Worm (Caenorhabditis elegans) whole organism, L1 larva: ENCODE data around the gene dex-1.
A peak's percentile ranks its signal among the peaks of the same experiment; 100 is the strongest.

Experiments used
- C16A3.4 ChIP-seq: fragments of 150-350 bp; optimal IDR thresholded peaks from 2 replicates; lab custom pipeline; 2014; ENCODE audit warnings: missing biosample characterization, missing genetic modification characterization
- F16B12.6 ChIP-seq: fragments of 150-350 bp; optimal IDR thresholded peaks from 2 replicates; lab custom pipeline; 2014; ENCODE audit warnings: missing biosample characterization, missing genetic modification characterization
- alr-1 ChIP-seq: fragments of 200-800 bp; sonication (Bioruptor generic); optimal IDR thresholded peaks from 2 replicates; lab custom pipeline; 2018; ENCODE audit warnings: borderline replicate concordance, mild to moderate bottlenecking, missing genetic modification characterization, missing compliant biosample characterization
- aly-2 ChIP-seq: fragments of 150-350 bp; optimal IDR thresholded peaks from 2 replicates; lab custom pipeline; 2014; ENCODE audit warnings: missing biosample characterization, missing genetic modification characterization
- ama-1 ChIP-seq: fragments of 150-350 bp; optimal IDR thresholded peaks from 2 replicates; lab custom pipeline; 2014
- ceh-63 ChIP-seq: fragments of 200-800 bp; sonication (Bioruptor generic); optimal IDR thresholded peaks from 2 replicates; lab custom pipeline; 2018; ENCODE audit warnings: mild to moderate bottlenecking, missing genetic modification characterization, missing compliant biosample characterization
- ceh-8 ChIP-seq: fragments of 200-800 bp; sonication (Bioruptor generic); optimal IDR thresholded peaks from 2 replicates; lab custom pipeline; 2018; ENCODE audit warnings: mild to moderate bottlenecking, missing genetic modification characterization, moderate library complexity, missing compliant biosample characterization
- ceh-82 ChIP-seq, 3 experiments: fragments of 150-350 bp in 1 of 3; sonication (generic microtip) in 2 of 3; optimal IDR thresholded peaks; 2 replicates each; lab custom pipeline; 2014 to 2017; ENCODE audit warnings: missing biosample characterization in 3 of 3, missing genetic modification characterization in 3 of 3
- ceh-88 ChIP-seq: fragments of 200-800 bp; sonication (Bioruptor generic); IDR thresholded peaks from 2 replicates; pipeline ENCODE4 v1.3.6; 2022; ENCODE audit warnings: missing genetic modification characterization, missing compliant biosample characterization
- ces-1 ChIP-seq: fragments of 150-350 bp; optimal IDR thresholded peaks from 2 replicates; lab custom pipeline; 2014; ENCODE audit warnings: missing biosample characterization, missing genetic modification reagents, missing genetic modification characterization
- dpl-1 ChIP-seq, 3 experiments: fragments of 150-350 bp in 2 of 3; sonication (generic microtip) in 1 of 3; optimal IDR thresholded peaks; 2 replicates each; lab custom pipeline; 2014 to 2017; ENCODE audit warnings: missing biosample characterization in 3 of 3, missing genetic modification characterization in 3 of 3, missing genetic modification reagents in 3 of 3
- efl-1 ChIP-seq, 4 experiments: fragments of 150-350 bp; optimal IDR thresholded peaks in 3 of 4; peaks in 1 of 4; 1 replicate in 1 of 4; 2 replicates in 3 of 4; lab custom pipeline; 2014; ENCODE audit warnings: missing biosample characterization in 2 of 4, missing genetic modification characterization in 2 of 4, missing genetic modification reagents in 2 of 4
- egl-13 ChIP-seq: sonication (generic microtip); optimal IDR thresholded peaks from 2 replicates; lab custom pipeline; 2016; ENCODE audit warnings: missing genotype, missing genetic modification reagents, missing genetic modification characterization, missing compliant biosample characterization
- elt-3 ChIP-seq, 6 experiments: fragments of 150-350 bp in 1 of 6; sonication (generic microtip); optimal IDR thresholded peaks; 2 replicates each; lab custom pipeline; 2017 to 2018; ENCODE audit warnings: missing biosample characterization in 6 of 6, missing genetic modification characterization in 6 of 6, inconsistent platforms in 1 of 6
- fkh-4 ChIP-seq: sonication (generic microtip); optimal IDR thresholded peaks from 2 replicates; lab custom pipeline; 2016; ENCODE audit warnings: missing compliant biosample characterization, missing genetic modification characterization, borderline replicate concordance
- fkh-8 ChIP-seq: sonication (generic microtip); optimal IDR thresholded peaks from 2 replicates; lab custom pipeline; 2016; ENCODE audit warnings: mild to moderate bottlenecking, missing genetic modification characterization, missing compliant biosample characterization
- irx-1 ChIP-seq: sonication (generic microtip); optimal IDR thresholded peaks from 2 replicates; lab custom pipeline; 2016; ENCODE audit warnings: missing genetic modification characterization, missing compliant biosample characterization
- isw-1 ChIP-seq: fragments of 200-800 bp; sonication (Bioruptor generic); IDR thresholded peaks from 2 replicates; pipeline ENCODE4 v1.3.6; 2022; ENCODE audit warnings: missing genetic modification characterization, missing compliant biosample characterization
- jun-1 ChIP-seq: fragments of 150-350 bp; optimal IDR thresholded peaks from 2 replicates; lab custom pipeline; 2014; ENCODE audit warnings: missing biosample characterization, missing genetic modification reagents, missing genetic modification characterization
- lin-13 ChIP-seq: fragments of 150-350 bp; optimal IDR thresholded peaks from 2 replicates; lab custom pipeline; 2014; ENCODE audit warnings: missing biosample characterization, missing genetic modification reagents, missing genetic modification characterization
- lin-14 ChIP-seq: fragments of 200-800 bp; sonication (Bioruptor generic); optimal IDR thresholded peaks from 2 replicates; lab custom pipeline; 2018; ENCODE audit warnings: mild to moderate bottlenecking, missing genetic modification characterization, moderate library complexity, missing compliant biosample characterization
- lin-35 ChIP-seq, 2 experiments: fragments of 150-350 bp; optimal IDR thresholded peaks; 2 replicates each; lab custom pipeline; 2014; ENCODE audit warnings: missing biosample characterization in 2 of 2, missing genetic modification characterization in 2 of 2, missing genetic modification reagents in 2 of 2
- lin-39 ChIP-seq: fragments of 150-350 bp; optimal IDR thresholded peaks from 2 replicates; lab custom pipeline; 2014; ENCODE audit warnings: missing biosample characterization, missing genetic modification reagents, missing genetic modification characterization
- lir-3 ChIP-seq: sonication (generic microtip); optimal IDR thresholded peaks from 2 replicates; lab custom pipeline; 2016; ENCODE audit warnings: mild to moderate bottlenecking, missing genetic modification characterization, moderate library complexity, missing compliant biosample characterization; ENCODE audit not compliant: poor library complexity
- mab-9 ChIP-seq: fragments of 200-800 bp; sonication (Bioruptor generic); IDR thresholded peaks from 2 replicates; pipeline ENCODE4 v1.3.6; 2022; ENCODE audit warnings: missing genetic modification reagents, missing genetic modification characterization, missing compliant biosample characterization
- mdl-1 ChIP-seq, 2 experiments: fragments of 150-350 bp; optimal IDR thresholded peaks; 2 replicates each; lab custom pipeline; 2014 to 2017; ENCODE audit warnings: missing biosample characterization in 2 of 2, missing genetic modification characterization in 2 of 2, inconsistent platforms in 1 of 2
- mep-1 ChIP-seq: fragments of 150-350 bp; optimal IDR thresholded peaks from 2 replicates; lab custom pipeline; 2014; ENCODE audit warnings: missing biosample characterization, missing genetic modification characterization
- nhr-12 ChIP-seq: sonication (generic microtip); optimal IDR thresholded peaks from 2 replicates; lab custom pipeline; 2017; ENCODE audit warnings: missing biosample characterization, missing genetic modification characterization
- nhr-237 ChIP-seq: fragments of 150-350 bp; optimal IDR thresholded peaks from 2 replicates; lab custom pipeline; 2014; ENCODE audit warnings: missing biosample characterization, missing genetic modification characterization
- nhr-28 ChIP-seq: fragments of 150-350 bp; optimal IDR thresholded peaks from 2 replicates; lab custom pipeline; 2014; ENCODE audit warnings: missing biosample characterization, missing genetic modification characterization
- nhr-77 ChIP-seq: fragments of 150-350 bp; optimal IDR thresholded peaks from 2 replicates; lab custom pipeline; 2014; ENCODE audit warnings: missing biosample characterization, missing genetic modification characterization
- nhr-84 ChIP-seq: sonication (generic microtip); optimal IDR thresholded peaks from 2 replicates; lab custom pipeline; 2017; ENCODE audit warnings: missing biosample characterization, missing genetic modification characterization
- nhr-85 ChIP-seq: sonication (generic microtip); peaks from one replicate; lab custom pipeline; 2016; ENCODE audit warnings: missing genetic modification characterization, inconsistent platforms, missing compliant biosample characterization
- nhr-90 ChIP-seq: sonication (generic microtip); optimal IDR thresholded peaks from 2 replicates; lab custom pipeline; 2016; ENCODE audit warnings: mild to moderate bottlenecking, missing genetic modification characterization, missing compliant biosample characterization; ENCODE audit not compliant: poor library complexity
- pax-3 ChIP-seq: fragments of 200-800 bp; sonication (Bioruptor generic); optimal IDR thresholded peaks from 2 replicates; lab custom pipeline; 2018; ENCODE audit warnings: mild to moderate bottlenecking, missing genetic modification characterization, moderate library complexity, missing compliant biosample characterization
- rnt-1 ChIP-seq: sonication (generic microtip); optimal IDR thresholded peaks from 2 replicates; lab custom pipeline; 2016; ENCODE audit warnings: mild to moderate bottlenecking, missing genetic modification characterization, moderate library complexity, missing compliant biosample characterization
- skn-1 ChIP-seq: fragments of 150-350 bp; optimal IDR thresholded peaks from 2 replicates; lab custom pipeline; 2014; ENCODE audit warnings: missing biosample characterization, missing genetic modification characterization
- snpc-4 ChIP-seq: fragments of 150-350 bp; optimal IDR thresholded peaks from 2 replicates; lab custom pipeline; 2014; ENCODE audit warnings: missing biosample characterization, missing genetic modification characterization
- snu-23 ChIP-seq: sonication (generic microtip); optimal IDR thresholded peaks from 2 replicates; lab custom pipeline; 2016; ENCODE audit warnings: missing genetic modification characterization, missing compliant biosample characterization
- sox-4 ChIP-seq: sonication (generic microtip); optimal IDR thresholded peaks from 2 replicates; lab custom pipeline; 2016; ENCODE audit warnings: missing genetic modification characterization, missing compliant biosample characterization
- sptf-1 ChIP-seq: fragments of 150-350 bp; optimal IDR thresholded peaks from 2 replicates; lab custom pipeline; 2014; ENCODE audit warnings: missing biosample characterization, missing genetic modification characterization
- sup-37 ChIP-seq: fragments of 200-800 bp; sonication (Bioruptor generic); optimal IDR thresholded peaks from 2 replicates; lab custom pipeline; 2018; ENCODE audit warnings: mild to moderate bottlenecking, missing genetic modification characterization, missing compliant biosample characterization
- unc-130 ChIP-seq: fragments of 150-350 bp; optimal IDR thresholded peaks from 2 replicates; lab custom pipeline; 2017; ENCODE audit warnings: missing biosample characterization, missing genetic modification characterization, inconsistent platforms
- unc-30 ChIP-seq: sonication (generic microtip); optimal IDR thresholded peaks from 2 replicates; lab custom pipeline; 2017; ENCODE audit warnings: missing biosample characterization, missing genetic modification characterization
- unc-62 ChIP-seq: fragments of 150-350 bp; optimal IDR thresholded peaks from 2 replicates; lab custom pipeline; 2014; ENCODE audit warnings: missing biosample characterization, missing genetic modification reagents, missing genetic modification characterization
- vab-15 ChIP-seq: sonication (generic microtip); optimal IDR thresholded peaks from 2 replicates; lab custom pipeline; 2017; ENCODE audit warnings: missing genotype, mild to moderate bottlenecking, missing genetic modification characterization, missing compliant biosample characterization
- zip-4 ChIP-seq: fragments of 200-800 bp; sonication (Bioruptor generic); optimal IDR thresholded peaks from 2 replicates; lab custom pipeline; 2018; ENCODE audit warnings: mild to moderate bottlenecking, missing genetic modification characterization, moderate library complexity, missing compliant biosample characterization
- ztf-11 ChIP-seq, 2 experiments: sonication (generic microtip); optimal IDR thresholded peaks; 2 replicates each; lab custom pipeline; 2016 to 2017; ENCODE audit warnings: missing genetic modification characterization in 2 of 2, missing biosample characterization in 1 of 2, missing compliant biosample characterization in 1 of 2
- ztf-4 ChIP-seq: fragments of 150-350 bp; optimal IDR thresholded peaks from 2 replicates; lab custom pipeline; 2014; ENCODE audit warnings: missing biosample characterization, missing genetic modification characterization

dex-1 gene

DNA sequence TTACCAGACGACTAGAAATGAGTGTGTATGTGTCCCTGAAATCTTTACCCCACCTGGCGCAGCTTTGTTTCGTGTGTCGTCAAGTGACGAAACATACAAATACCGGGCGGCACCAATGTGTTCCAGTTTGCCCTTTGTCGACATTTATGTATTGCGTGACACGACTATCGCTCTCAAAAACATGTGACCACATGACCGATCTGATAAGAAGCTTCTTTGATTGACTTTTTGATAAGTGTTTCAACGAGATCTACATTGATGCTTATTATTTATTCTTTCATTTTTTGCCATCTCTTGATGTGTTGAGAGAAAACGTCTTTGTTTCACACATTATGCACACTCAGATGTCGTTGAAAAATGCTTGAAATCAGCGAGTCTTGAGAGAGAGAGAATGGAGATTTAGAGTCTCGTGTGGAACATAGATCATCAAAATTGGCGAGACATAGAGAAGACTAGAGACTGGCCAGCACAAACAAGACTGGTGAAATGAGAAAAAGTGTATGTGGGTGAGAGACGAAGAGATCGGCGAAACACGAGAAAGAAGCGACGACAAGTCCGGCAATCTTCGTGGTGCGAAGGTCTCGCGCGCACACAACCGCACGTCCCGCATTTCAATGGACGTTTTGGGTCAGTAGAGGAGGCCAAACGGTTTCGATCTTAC is 22.9 kb upstream of the dex-1 start (continued):
- TF ChIP-seq sup-37 (GFP tag; lab: Kevin White, UChicago) (no peak), lin-14 (GFP tag; lab: Kevin White, UChicago) (peak; percentile 86), nhr-237 (tag; lab: Kevin White, UChicago) (no peak), mep-1 (tag; lab: Kevin White, UChicago) (peak; percentile 57), ztf-4 (tag; lab: Kevin White, UChicago) (no peak), isw-1 (GFP tag; lab: Robert Waterston, UW) (no peak; the same call in 1 of the 2 replicates), nhr-85 (tag; lab: Kevin White, UChicago) (peak; percentile 82), skn-1 (tag; lab: Kevin White, UChicago) (peak; percentile 51), ceh-8 (no peak), mdl-1 (tag; optimal IDR thresholded peaks at IDR 0.05; lab: Kevin White, UChicago) (peak in 1 of 2 experiments; percentile 25), lin-39 (tag; lab: Kevin White, UChicago) (no peak), fkh-8 (peak; percentile 40), elt-3 (tag; optimal IDR thresholded peaks at IDR 0.05; lab: Kevin White, UChicago) (peak in 3 of 6 experiments; percentile 13 to 67 (median 52)), lin-35 (GFP tag; optimal IDR thresholded peaks at IDR 0.05; lab: Kevin White, UChicago) (peak; percentile 30 to 64), egl-13 (tag; lab: Kevin White, UChicago) (no peak), sptf-1 (tag; lab: Kevin White, UChicago) (no peak), ztf-11 (tag; optimal IDR thresholded peaks at IDR 0.05; lab: Kevin White, UChicago) (no peak), rnt-1 (peak; percentile 40), unc-30 (tag; lab: Kevin White, UChicago) (no peak), sox-4 (tag; lab: Kevin White, UChicago) (no peak), nhr-84 (tag; lab: Kevin White, UChicago) (no peak), lin-13 (peak; percentile 44), ceh-63 (no peak), vab-15 (tag; lab: Kevin White, UChicago) (no peak), fkh-4 (no peak), zip-4 (no peak), aly-2 (no peak), nhr-77 (tag; lab: Kevin White, UChicago) (no peak), nhr-90 (tag; lab: Kevin White, UChicago) (peak; percentile 58), F16B12.6 (tag; lab: Kevin White, UChicago) (no peak), snpc-4 (tag; lab: Kevin White, UChicago) (peak; percentile 35), alr-1 (tag; lab: Kevin White, UChicago) (no peak)

DNA sequence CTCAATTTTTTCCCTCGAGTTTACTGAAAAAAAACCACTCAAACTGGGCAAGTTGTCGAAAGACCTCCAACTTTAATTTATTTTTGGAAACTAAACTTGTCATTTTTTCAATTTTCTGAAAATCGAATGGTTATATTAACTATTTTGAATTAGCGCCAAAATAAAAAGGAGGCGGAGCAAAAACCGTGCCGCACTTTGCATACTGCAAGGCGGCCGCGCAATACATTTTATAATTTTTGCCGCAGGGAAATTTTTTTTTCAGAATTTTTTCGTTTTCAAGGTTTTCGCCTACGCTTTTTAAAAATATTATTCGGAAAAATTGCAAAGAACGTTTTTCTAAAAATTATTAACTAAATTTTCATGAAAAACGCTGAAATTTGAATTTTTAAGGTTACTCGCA is 22.2 kb upstream of the dex-1 start:
- TF ChIP-seq dpl-1 (GFP tag; optimal IDR thresholded peaks at IDR 0.05; lab: Kevin White, UChicago) (peak in 1 of 3 experiments; percentile 28), efl-1 (optimal IDR thresholded peaks at IDR 0.05; lab: Kevin White, UChicago) (no peak), efl-1 (GFP tag; optimal IDR thresholded peaks at IDR 0.05 in 1 of 2; lab: Kevin White, UChicago) (peak; percentile 24 to 93), egl-13 (tag; lab: Kevin White, UChicago) (no peak), lir-3 (no peak), ceh-88 (GFP tag; lab: Robert Waterston, UW) (no peak), nhr-12 (no peak)

DNA sequence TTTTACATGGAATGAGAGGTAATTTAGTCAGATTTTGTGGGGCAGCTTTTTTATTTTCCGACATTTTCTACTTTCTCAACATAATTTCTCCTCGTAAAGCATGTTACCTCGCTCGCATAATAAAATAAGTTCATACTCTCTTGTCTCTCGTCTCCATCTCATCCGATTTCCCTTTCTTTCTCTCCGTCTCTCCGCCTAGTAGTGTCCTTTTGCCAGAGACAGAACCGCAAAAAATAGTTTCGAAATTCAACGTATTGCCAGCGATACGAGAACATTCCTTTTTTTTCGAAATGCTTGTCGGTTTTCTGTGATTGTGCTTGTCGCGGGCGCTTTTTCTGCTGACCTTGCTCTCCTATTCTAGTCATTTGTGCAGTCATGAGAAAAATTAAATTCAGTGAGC is 21.7 kb upstream of the dex-1 start:
- TF ChIP-seq pax-3 (peak; percentile 63), ceh-82 (tag; optimal IDR thresholded peaks at IDR 0.05; lab: Kevin White, UChicago) (peak; percentile 26 to 64 (median 55)), C16A3.4 (tag; lab: Kevin White, UChicago) (peak; percentile 13), nhr-77 (tag; lab: Kevin White, UChicago) (peak; percentile 49), lin-14 (GFP tag; lab: Kevin White, UChicago) (peak; percentile 83), dpl-1 (GFP tag; optimal IDR thresholded peaks at IDR 0.05; lab: Kevin White, UChicago) (peak; percentile 39 to 50 (median 40)), snu-23 (GFP tag; lab: Kevin White, UChicago) (peak; percentile 77), ztf-4 (tag; lab: Kevin White, UChicago) (peak; percentile 52), ama-1 (lab: Kevin White, UChicago) (peak; percentile 91), mab-9 (no peak), unc-130 (peak; percentile 12), irx-1 (peak; percentile 41), elt-3 (tag; optimal IDR thresholded peaks at IDR 0.05; lab: Kevin White, UChicago) (peak in 5 of 6 experiments; percentile 58 to 87 (median 62)), ces-1 (GFP tag; lab: Kevin White, UChicago) (no peak), snpc-4 (tag; lab: Kevin White, UChicago) (peak; percentile 16), mep-1 (tag; lab: Kevin White, UChicago) (peak; percentile 86), jun-1 (peak; percentile 61), nhr-85 (tag; lab: Kevin White, UChicago) (peak; percentile 90), nhr-28 (tag; lab: Kevin White, UChicago) (no peak), unc-62 (GFP tag; lab: Kevin White, UChicago) (no peak)
